Fruit fly (Drosophila melanogaster) whole organism, embryonic: ENCODE measurements around the gene CG5835.

Source experiments
- Abd-B ChIP-seq: fragments of 200-800 bp; sonication (Bioruptor generic); optimal IDR thresholded peaks from 2 replicates; lab custom pipeline; 2018; ENCODE audit warnings: missing biosample characterization, mild to moderate bottlenecking, missing genetic modification characterization, moderate library complexity
- B-H1 ChIP-seq: fragments of 200-800 bp; sonication (Bioruptor generic); IDR thresholded peaks from 3 replicates; pipeline ENCODE4 v1.3.6; 2022; ENCODE audit warnings: missing biosample characterization, missing genetic modification characterization
- Bgb ChIP-seq: fragments of 200-800 bp; sonication (Bioruptor generic); IDR thresholded peaks from 2 replicates; pipeline ENCODE4 v1.3.6; 2022; ENCODE audit warnings: missing biosample characterization, missing genetic modification characterization; ENCODE audit not compliant: partially characterized antibody
- Blimp-1 ChIP-seq: fragments of 200-800 bp; sonication (Bioruptor generic); optimal IDR thresholded peaks from 3 replicates; lab custom pipeline; 2018; ENCODE audit warnings: missing biosample characterization, missing genetic modification characterization, mild to moderate bottlenecking, moderate library complexity, missing genetic modification reagents
- CG10979 ChIP-seq: fragments of 200-800 bp; sonication (Bioruptor generic); optimal IDR thresholded peaks from 2 replicates; lab custom pipeline; 2018; ENCODE audit warnings: missing biosample characterization, mild to moderate bottlenecking, missing genetic modification characterization, moderate library complexity
- CG11723 ChIP-seq: fragments of 200-800 bp; sonication (Bioruptor generic); optimal IDR thresholded peaks from 2 replicates; lab custom pipeline; 2017; ENCODE audit warnings: missing biosample characterization, mild to moderate bottlenecking, missing genetic modification characterization
- CG12236 ChIP-seq: fragments of 200-800 bp; sonication (Bioruptor generic); optimal IDR thresholded peaks from 2 replicates; lab custom pipeline; 2016; ENCODE audit warnings: missing biosample characterization, missing genetic modification characterization
- CG13287 ChIP-seq: fragments of 200-800 bp; sonication (Bioruptor generic); IDR thresholded peaks from 2 replicates; pipeline ENCODE4 v1.3.6; 2022; ENCODE audit warnings: missing biosample characterization, missing genetic modification characterization; ENCODE audit not compliant: partially characterized antibody
- CG14667 ChIP-seq: fragments of 200-800 bp; sonication (Bioruptor generic); IDR thresholded peaks from 2 replicates; pipeline ENCODE4 v1.3.6; 2022; ENCODE audit warnings: missing biosample characterization, missing genetic modification characterization
- CG15479 ChIP-seq: fragments of 200-800 bp; sonication (Bioruptor generic); optimal IDR thresholded peaks from 3 replicates; lab custom pipeline; 2019; ENCODE audit warnings: missing biosample characterization, mild to moderate bottlenecking, missing genetic modification characterization, moderate library complexity
- CG15696 ChIP-seq: fragments of 200-800 bp; sonication (Bioruptor generic); optimal IDR thresholded peaks from 2 replicates; lab custom pipeline; 2019; ENCODE audit warnings: missing biosample characterization, mild to moderate bottlenecking, missing genetic modification characterization, moderate library complexity
- CG1647 ChIP-seq: fragments of 200-800 bp; sonication (Bioruptor generic); optimal IDR thresholded peaks from 3 replicates; lab custom pipeline; 2016; ENCODE audit warnings: missing biosample characterization, missing genetic modification characterization
- CG2678 ChIP-seq: fragments of 200-800 bp; sonication (Bioruptor generic); optimal IDR thresholded peaks from 3 replicates; lab custom pipeline; 2019; ENCODE audit warnings: missing biosample characterization, mild to moderate bottlenecking, missing genetic modification characterization, moderate library complexity
- CG31388 ChIP-seq: fragments of 200-800 bp; sonication (Bioruptor generic); optimal IDR thresholded peaks from 2 replicates; lab custom pipeline; 2016; ENCODE audit warnings: missing biosample characterization, missing genetic modification characterization
- CG31441 ChIP-seq: fragments of 200-800 bp; sonication (Bioruptor generic); IDR thresholded peaks from 2 replicates; pipeline ENCODE4 v1.3.6; 2022; ENCODE audit warnings: missing biosample characterization, missing genetic modification characterization
- CG43689 ChIP-seq: fragments of 200-800 bp; sonication (Bioruptor generic); IDR thresholded peaks from 2 replicates; pipeline ENCODE4 v1.3.6; 2022; ENCODE audit warnings: missing biosample characterization, missing genetic modification characterization
- CG5180 ChIP-seq: fragments of 200-800 bp; sonication (Bioruptor generic); optimal IDR thresholded peaks from 3 replicates; lab custom pipeline; 2017; ENCODE audit warnings: missing biosample characterization, missing genetic modification characterization, mild to moderate bottlenecking, moderate library complexity, missing genetic modification reagents
- CG6683 ChIP-seq: fragments of 200-800 bp; sonication (Bioruptor generic); optimal IDR thresholded peaks from 2 replicates; lab custom pipeline; 2017; ENCODE audit warnings: missing biosample characterization, mild to moderate bottlenecking, missing genetic modification characterization, missing genetic modification reagents
- CG9876 ChIP-seq: fragments of 200-800 bp; sonication (Bioruptor generic); optimal IDR thresholded peaks from 2 replicates; lab custom pipeline; 2016; ENCODE audit warnings: missing biosample characterization, missing genetic modification characterization
- CkIIα-i1 ChIP-seq: fragments of 200-800 bp; sonication (Bioruptor generic); IDR thresholded peaks from 2 replicates; pipeline ENCODE4 v1.3.6; 2022; ENCODE audit warnings: missing biosample characterization, missing genetic modification characterization
- Dbx ChIP-seq: fragments of 200-800 bp; sonication (Bioruptor generic); IDR thresholded peaks from 3 replicates; pipeline ENCODE4 v1.3.6; 2022; ENCODE audit warnings: missing biosample characterization, missing genetic modification characterization
- Dek ChIP-seq: fragments of 200-800 bp; sonication (Bioruptor generic); optimal IDR thresholded peaks from 3 replicates; lab custom pipeline; 2019; ENCODE audit warnings: missing biosample characterization, mild to moderate bottlenecking, missing genetic modification characterization, moderate library complexity
- HmgZ ChIP-seq: fragments of 200-800 bp; sonication (Bioruptor generic); optimal IDR thresholded peaks from 2 replicates; lab custom pipeline; 2018; ENCODE audit warnings: missing biosample characterization, mild to moderate bottlenecking, missing genetic modification characterization
- Hsf ChIP-seq: fragments of 200-800 bp; sonication (Bioruptor generic); optimal IDR thresholded peaks from 3 replicates; lab custom pipeline; 2016; ENCODE audit warnings: missing biosample characterization, missing genetic modification characterization
- Lpt ChIP-seq: fragments of >200 bp; optimal IDR thresholded peaks from 2 replicates; lab custom pipeline; 2018; ENCODE audit warnings: missing biosample characterization, missing genetic modification characterization
- NfI ChIP-seq: fragments of 200-800 bp; sonication (Bioruptor generic); optimal IDR thresholded peaks from 3 replicates; lab custom pipeline; 2018; ENCODE audit warnings: missing biosample characterization, mild to moderate bottlenecking, missing genetic modification characterization, moderate library complexity
- PHDP ChIP-seq: fragments of 200-800 bp; sonication (Bioruptor generic); optimal IDR thresholded peaks from 3 replicates; lab custom pipeline; 2018; ENCODE audit warnings: missing biosample characterization, mild to moderate bottlenecking, missing genetic modification characterization, moderate library complexity
- Spps ChIP-seq: fragments of 200-800 bp; sonication (Bioruptor generic); optimal IDR thresholded peaks from 2 replicates; lab custom pipeline; 2018; ENCODE audit warnings: missing biosample characterization, mild to moderate bottlenecking, missing genetic modification characterization
- TFAM ChIP-seq: fragments of 200-800 bp; sonication (Bioruptor generic); optimal IDR thresholded peaks from 2 replicates; lab custom pipeline; 2017; ENCODE audit warnings: missing biosample characterization, missing genetic modification characterization, inconsistent platforms
- abd-A ChIP-seq: fragments of 200-800 bp; sonication (Bioruptor generic); optimal IDR thresholded peaks from 3 replicates; lab custom pipeline; 2019; ENCODE audit warnings: missing biosample characterization, mild to moderate bottlenecking, missing genetic modification characterization, moderate library complexity
- ase ChIP-seq: fragments of 200-800 bp; sonication (Bioruptor generic); IDR thresholded peaks from 3 replicates; pipeline ENCODE4 v1.3.6; 2022; ENCODE audit warnings: missing biosample characterization, missing genetic modification characterization
- cad ChIP-seq: fragments of >200 bp; optimal IDR thresholded peaks from 2 replicates; lab custom pipeline; 2017; ENCODE audit warnings: missing biosample characterization, missing genetic modification characterization
- chn ChIP-seq: fragments of 200-800 bp; sonication (Bioruptor generic); optimal IDR thresholded peaks from 2 replicates; lab custom pipeline; 2016; ENCODE audit warnings: missing biosample characterization, missing genetic modification characterization
- da ChIP-seq: fragments of 200-800 bp; sonication (Bioruptor generic); optimal IDR thresholded peaks from 2 replicates; lab custom pipeline; 2016; ENCODE audit warnings: missing biosample characterization, missing genetic modification characterization
- danr ChIP-seq: fragments of 200-800 bp; sonication (Bioruptor generic); IDR thresholded peaks from 2 replicates; pipeline ENCODE4 v1.3.6; 2022; ENCODE audit warnings: missing biosample characterization, missing genetic modification characterization
- dimm ChIP-seq: fragments of 200-800 bp; sonication (Bioruptor generic); IDR thresholded peaks from 2 replicates; pipeline ENCODE4 v1.3.6; 2022; ENCODE audit warnings: missing biosample characterization, missing genetic modification characterization
- dmrt11E ChIP-seq: fragments of 200-800 bp; sonication (Bioruptor generic); optimal IDR thresholded peaks from 3 replicates; lab custom pipeline; 2018; ENCODE audit warnings: missing biosample characterization, mild to moderate bottlenecking, missing genetic modification characterization, moderate library complexity
- gsb ChIP-seq: fragments of 200-800 bp; sonication (Bioruptor generic); IDR thresholded peaks from 2 replicates; pipeline ENCODE4 v1.3.6; 2022; ENCODE audit warnings: missing biosample characterization, missing genetic modification characterization
- h ChIP-seq: fragments of >200 bp; optimal IDR thresholded peaks from 2 replicates; lab custom pipeline; 2017
- kni ChIP-seq: fragments of 200-800 bp; sonication (Bioruptor generic); optimal IDR thresholded peaks from 3 replicates; lab custom pipeline; 2017; ENCODE audit warnings: mild to moderate bottlenecking, missing biosample characterization, missing genetic modification reagents, missing genetic modification characterization
- pb ChIP-seq: fragments of 200-800 bp; sonication (Bioruptor generic); optimal IDR thresholded peaks from 3 replicates; lab custom pipeline; 2016; ENCODE audit warnings: missing biosample characterization, missing genetic modification characterization
- peb ChIP-seq: fragments of 200-800 bp; sonication (Bioruptor generic); IDR thresholded peaks from 2 replicates; pipeline ENCODE4 v1.3.6; 2022; ENCODE audit warnings: missing biosample characterization, missing genetic modification characterization
- salm ChIP-seq: fragments of 200-800 bp; sonication (Bioruptor generic); optimal IDR thresholded peaks from 2 replicates; lab custom pipeline; 2018; ENCODE audit warnings: missing biosample characterization, mild to moderate bottlenecking, missing genetic modification characterization
- sc ChIP-seq, 3 experiments: fragments of >200 bp in 2 of 3; fragments of 200-800 bp in 1 of 3; sonication (Bioruptor generic) in 1 of 3; optimal IDR thresholded peaks; 2 replicates in 2 of 3; 3 replicates in 1 of 3; lab custom pipeline; 2017; ENCODE audit warnings: mild to moderate bottlenecking in 1 of 3, missing biosample characterization in 1 of 3, missing genetic modification characterization in 1 of 3, missing genetic modification reagents in 1 of 3
- sens-2 ChIP-seq: fragments of 200-800 bp; sonication (Bioruptor generic); IDR thresholded peaks from 2 replicates; pipeline ENCODE4 v1.3.6; 2022; ENCODE audit warnings: missing biosample characterization, missing genetic modification characterization
- seq ChIP-seq: fragments of 200-800 bp; sonication (Bioruptor generic); IDR thresholded peaks from 2 replicates; pipeline ENCODE4 v1.3.6; 2022; ENCODE audit warnings: missing biosample characterization, missing genetic modification characterization
- sna ChIP-seq: fragments of 200-800 bp; sonication (Bioruptor generic); IDR thresholded peaks from 2 replicates; pipeline ENCODE4 v1.3.6; 2022; ENCODE audit warnings: missing biosample characterization, missing genetic modification characterization; ENCODE audit not compliant: partially characterized antibody
- tap ChIP-seq: fragments of 200-800 bp; optimal IDR thresholded peaks from 3 replicates; lab custom pipeline; 2019; ENCODE audit warnings: missing biosample characterization, mild to moderate bottlenecking, missing genetic modification characterization, moderate library complexity
- tll ChIP-seq, 2 experiments: fragments of 200-800 bp in 1 of 2; fragments of >200 bp in 1 of 2; sonication (Bioruptor generic) in 1 of 2; optimal IDR thresholded peaks; 2 replicates each; lab custom pipeline; 2017 to 2019; ENCODE audit warnings: missing biosample characterization in 2 of 2, missing genetic modification characterization in 2 of 2, mild to moderate bottlenecking in 1 of 2, moderate library complexity in 1 of 2
- zfh1 ChIP-seq: fragments of 200-800 bp; sonication (Bioruptor generic); IDR thresholded peaks from 3 replicates; pipeline ENCODE4 v1.3.6; 2022; ENCODE audit warnings: missing biosample characterization, missing genetic modification characterization

The CG5835 gene

dm6 chr3R:19180263-19180893, 26.9 kb upstream of the CG5835 start, which contains the start of the genes CG5555 and myd (continued):
- TF ChIP-seq sc (optimal IDR thresholded peaks at IDR 0.05; lab: Kevin White, UChicago) (no peak), sc (GFP tag; optimal IDR thresholded peaks at IDR 0.05; lab: Kevin White, UChicago) (no peak), PHDP (tag; lab: Kevin White, UChicago) (peak; percentile 63), CG31388 (no peak), danr (no peak), CG31441 (GFP tag; lab: Robert Waterston, UW) (peak; percentile 15; the same call in 1 of the 2 replicates), Bgb (peak; percentile 77), chn (GFP tag; lab: Kevin White, UChicago) (peak; percentile 38), cad (no peak), h (lab: Kevin White, UChicago) (no peak), tll (GFP tag; optimal IDR thresholded peaks at IDR 0.05; lab: Kevin White, UChicago) (no peak), pb (GFP tag; lab: Kevin White, UChicago) (peak; percentile 47), CG9876 (GFP tag; lab: Kevin White, UChicago) (no peak), CG10979 (tag; lab: Kevin White, UChicago) (no peak), tap (tag; lab: Kevin White, UChicago) (no peak), Lpt (GFP tag; lab: Kevin White, UChicago) (no peak), Dek (tag; lab: Kevin White, UChicago) (peak; percentile 56), TFAM (no peak), gsb (GFP tag; lab: Robert Waterston, UW) (no peak), sens-2 (GFP tag; lab: Robert Waterston, UW) (no peak), CG5180 (GFP tag; lab: Kevin White, UChicago) (peak; percentile 96), CG12236 (GFP tag; lab: Kevin White, UChicago) (no peak), CG15479 (no peak), ase (GFP tag; lab: Robert Waterston, UW) (0 out of 3 replicates have a peak, but pooled peaks have one; percentile 15), zfh1 (0 out of 3 replicates have a peak, but pooled peaks have one; percentile 43), CG6683 (GFP tag; lab: Kevin White, UChicago) (no peak), B-H1 (GFP tag; lab: Robert Waterston, UW) (no peak; the same call in 2 of the 3 replicates), kni (GFP tag; lab: Kevin White, UChicago) (peak; percentile 3), Dbx (GFP tag; lab: Robert Waterston, UW) (no peak), salm (tag; lab: Kevin White, UChicago) (no peak), CG14667 (GFP tag; lab: Robert Waterston, UW) (no peak), CG1647 (GFP tag; lab: Kevin White, UChicago) (no peak), CG43689 (GFP tag; lab: Robert Waterston, UW) (no peak), sna (GFP tag; lab: Robert Waterston, UW) (peak; percentile 82), CG11723 (GFP tag; lab: Kevin White, UChicago) (peak; percentile 15), da (GFP tag; lab: Kevin White, UChicago) (no peak), Blimp-1 (GFP tag; lab: Kevin White, UChicago) (peak; percentile 27), CG15696 (tag; lab: Kevin White, UChicago) (no peak), HmgZ (tag; lab: Kevin White, UChicago) (peak; percentile 50), Abd-B (GFP tag; lab: Kevin White, UChicago) (no peak), NfI (GFP tag; lab: Kevin White, UChicago) (peak; percentile 50), CG2678 (tag; lab: Kevin White, UChicago) (no peak), Spps (no peak), seq (GFP tag; lab: Robert Waterston, UW) (peak; percentile 15; the same call in 1 of the 2 replicates), CkIIα-i1 (no peak), abd-A (tag; lab: Kevin White, UChicago) (peak; percentile 47), peb (GFP tag; lab: Robert Waterston, UW) (no peak), dmrt11E (tag; lab: Kevin White, UChicago) (no peak), Hsf (GFP tag; lab: Kevin White, UChicago) (peak; percentile 47), dimm (no peak), CG13287 (GFP tag; lab: Robert Waterston, UW) (peak; percentile 86)
